Fruit fly (Drosophila melanogaster): ENCODE data around the gene Lim3.

DNA sequence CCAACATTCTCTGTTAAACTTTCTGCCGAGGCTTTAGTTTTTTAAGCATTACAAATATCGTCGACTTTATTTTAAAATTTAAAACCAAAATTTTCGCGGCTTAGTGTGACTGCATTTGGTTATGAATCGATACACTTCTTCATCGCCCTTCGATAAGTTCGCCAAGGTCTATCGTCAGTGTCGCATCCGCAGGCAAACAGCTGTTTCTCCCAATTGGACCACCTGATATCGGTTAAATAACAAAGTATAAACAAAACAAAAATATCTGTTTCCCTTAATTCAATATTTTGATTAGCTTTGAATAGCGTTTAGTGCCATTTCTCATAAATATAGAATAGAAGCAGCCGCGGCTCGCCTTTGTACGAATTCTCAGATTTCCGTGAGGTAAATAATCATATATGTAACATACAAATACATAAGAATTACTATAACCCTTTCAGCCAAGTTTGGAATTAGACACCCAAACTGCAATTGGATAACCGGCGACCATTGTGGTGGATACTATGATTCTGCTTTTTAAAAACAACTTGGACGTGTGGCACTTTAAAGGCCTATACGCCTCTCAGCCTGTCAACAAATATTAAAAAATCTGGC, 6.1 kb upstream of the Lim3 start, which contains the start of gene CG10561:
- TF ChIP-seq foxo (GFP tag; optimal IDR thresholded peaks at IDR 0.05) (no peak), Hr78 (GFP tag; optimal IDR thresholded peaks at IDR 0.05) (no peak)

All from whole organism, wandering third instar larva.